Worm (Caenorhabditis elegans) whole organism, midembryonic: ENCODE results near the gene T13C5.2.

Experiments used
- T22C8.4 ChIP-seq: fragments of 200-800 bp; sonication (Bioruptor generic); IDR thresholded peaks from 2 replicates; pipeline ENCODE4 v1.3.6; 2022; ENCODE audit warnings: missing genetic modification characterization, missing compliant biosample characterization
- cog-1 ChIP-seq: sonication (generic microtip); optimal IDR thresholded peaks from 2 replicates; lab custom pipeline; 2016; ENCODE audit warnings: missing genetic modification characterization, missing compliant biosample characterization
- flt-1 ChIP-seq: fragments of 200-800 bp; sonication (Bioruptor generic); IDR thresholded peaks from 2 replicates; pipeline ENCODE4 v1.3.6; 2022; ENCODE audit warnings: missing genetic modification characterization, missing compliant biosample characterization
- klf-2 ChIP-seq: fragments of 200-800 bp; sonication (Bioruptor generic); conservative IDR thresholded peaks from 2 replicates; pipeline ENCODE4 v1.3.6; 2022; ENCODE audit warnings: missing genetic modification reagents, missing genetic modification characterization, missing compliant biosample characterization
- med-1 ChIP-seq: sonication (generic microtip); optimal IDR thresholded peaks from 2 replicates; lab custom pipeline; 2017; ENCODE audit warnings: missing genetic modification characterization, mild to moderate bottlenecking, missing compliant biosample characterization, antibody characterized with exemption, missing genetic modification reagents; ENCODE audit not compliant: insufficient read depth
- ref-1 ChIP-seq: fragments of 200-800 bp; sonication (Bioruptor generic); conservative IDR thresholded peaks from 2 replicates; pipeline ENCODE4 v1.3.6; 2022; ENCODE audit warnings: missing genetic modification reagents, missing genetic modification characterization, missing compliant biosample characterization
- tab-1 ChIP-seq: fragments of 200-800 bp; sonication (Bioruptor generic); IDR thresholded peaks from 2 replicates; pipeline ENCODE4 v1.3.6; 2022; ENCODE audit warnings: missing genetic modification characterization, missing compliant biosample characterization
- ztf-23 ChIP-seq: fragments of 200-800 bp; sonication (Bioruptor generic); IDR thresholded peaks from 2 replicates; pipeline ENCODE4 v1.3.6; 2022; ENCODE audit warnings: missing genetic modification reagents, missing genetic modification characterization, missing compliant biosample characterization
- ztf-29 ChIP-seq: fragments of 200-800 bp; sonication (Bioruptor generic); IDR thresholded peaks from 2 replicates; pipeline ENCODE4 v1.3.6; 2022; ENCODE audit warnings: missing genetic modification reagents, missing genetic modification characterization, missing compliant biosample characterization

The T13C5.2 gene

DNA sequence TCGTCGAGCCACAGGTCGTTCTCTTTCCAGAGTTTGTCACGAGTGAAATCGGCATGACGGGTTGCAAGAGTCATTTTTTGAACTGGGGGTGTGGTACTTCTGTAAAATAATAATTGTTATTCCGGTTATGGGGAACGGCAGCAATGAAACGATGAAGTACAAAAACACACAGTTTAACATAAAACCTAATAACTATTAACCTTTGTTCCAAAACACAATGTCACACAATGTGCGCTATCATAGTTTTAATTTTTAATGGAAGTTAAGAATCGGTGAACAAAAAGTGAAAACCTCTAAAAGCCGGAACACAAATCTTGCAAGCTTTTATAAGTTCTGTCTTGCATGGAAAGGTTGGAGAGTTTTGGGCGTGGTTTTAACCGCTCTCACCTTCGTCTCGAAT, 50.6 kb downstream of the T13C5.2 start, which contains the start of gene hsp-43:
hsp-43 (minus strand) TSS at position 101 of the 400 bp plus-strand sequence.
- TF ChIP-seq T22C8.4 (no peak), tab-1 (GFP tag; lab: Robert Waterston, UW) (no peak), ref-1 (no peak), klf-2 (GFP tag; lab: Robert Waterston, UW) (no peak), ztf-29 (GFP tag; lab: Robert Waterston, UW) (no peak), ztf-23 (no peak), med-1 (GFP tag; lab: Kevin White, UChicago) (no peak), cog-1 (tag; lab: Kevin White, UChicago) (no peak), flt-1 (GFP tag; lab: Robert Waterston, UW) (no peak)
